Fruit fly (Drosophila melanogaster) whole organism, embryonic: ENCODE measurements around the gene UQCR-Q.

Source experiments
- Abd-B ChIP-seq: fragments of 200-800 bp; sonication (Bioruptor generic); optimal IDR thresholded peaks from 2 replicates; lab custom pipeline; 2018; ENCODE audit warnings: missing biosample characterization, mild to moderate bottlenecking, missing genetic modification characterization, moderate library complexity
- CG10267 ChIP-seq: fragments of 200-800 bp; sonication (Bioruptor generic); optimal IDR thresholded peaks from 2 replicates; lab custom pipeline; 2018; ENCODE audit warnings: missing biosample characterization, mild to moderate bottlenecking, missing genetic modification characterization, moderate library complexity
- CG10366 ChIP-seq: fragments of 200-800 bp; sonication (Bioruptor generic); IDR thresholded peaks from 2 replicates; pipeline ENCODE4 v1.3.6; 2022; ENCODE audit warnings: missing biosample characterization, missing genetic modification characterization
- CG11456 ChIP-seq: fragments of 200-800 bp; sonication (Bioruptor generic); IDR thresholded peaks from 3 replicates; pipeline ENCODE4 v1.3.6; 2022; ENCODE audit warnings: missing biosample characterization, missing genetic modification characterization
- CG11504 ChIP-seq: fragments of 200-800 bp; sonication (Bioruptor generic); optimal IDR thresholded peaks from 3 replicates; lab custom pipeline; 2019; ENCODE audit warnings: missing biosample characterization, mild to moderate bottlenecking, missing genetic modification characterization, moderate library complexity
- CG12659 ChIP-seq: fragments of 200-800 bp; sonication (Bioruptor generic); optimal IDR thresholded peaks from 3 replicates; lab custom pipeline; 2017; ENCODE audit warnings: mild to moderate bottlenecking, missing biosample characterization, missing genetic modification reagents, missing genetic modification characterization
- CG12769 ChIP-seq: fragments of 200-800 bp; sonication (Bioruptor generic); optimal IDR thresholded peaks from 2 replicates; lab custom pipeline; 2019; ENCODE audit warnings: missing biosample characterization, mild to moderate bottlenecking, missing genetic modification characterization, moderate library complexity
- CG13287 ChIP-seq: fragments of 200-800 bp; sonication (Bioruptor generic); IDR thresholded peaks from 2 replicates; pipeline ENCODE4 v1.3.6; 2022; ENCODE audit warnings: missing biosample characterization, missing genetic modification characterization; ENCODE audit not compliant: partially characterized antibody
- CG15514 ChIP-seq: fragments of 200-800 bp; sonication (Bioruptor generic); optimal IDR thresholded peaks from 3 replicates; lab custom pipeline; 2017; ENCODE audit warnings: missing biosample characterization, missing genetic modification characterization, mild to moderate bottlenecking, moderate library complexity, missing genetic modification reagents
- CG15601 ChIP-seq: fragments of 200-800 bp; sonication (Bioruptor generic); optimal IDR thresholded peaks from 3 replicates; lab custom pipeline; 2019; ENCODE audit warnings: missing biosample characterization, mild to moderate bottlenecking, missing genetic modification characterization, moderate library complexity
- CG2116 ChIP-seq: fragments of 200-800 bp; sonication (Bioruptor generic); optimal IDR thresholded peaks from 3 replicates; lab custom pipeline; 2018; ENCODE audit warnings: missing biosample characterization, mild to moderate bottlenecking, missing genetic modification characterization
- CG2129 ChIP-seq: fragments of 200-800 bp; sonication (Bioruptor generic); IDR thresholded peaks from 2 replicates; pipeline ENCODE4 v1.3.6; 2022; ENCODE audit warnings: missing biosample characterization, missing genetic modification characterization; ENCODE audit not compliant: partially characterized antibody
- CG33213 ChIP-seq: fragments of 200-800 bp; sonication (Bioruptor generic); optimal IDR thresholded peaks from 3 replicates; lab custom pipeline; 2016; ENCODE audit warnings: missing biosample characterization, missing genetic modification characterization
- CG4854 ChIP-seq: fragments of 200-800 bp; sonication (Bioruptor generic); optimal IDR thresholded peaks from 2 replicates; lab custom pipeline; 2016; ENCODE audit warnings: missing biosample characterization, missing genetic modification characterization, inconsistent platforms
- CG7928 ChIP-seq: fragments of 200-800 bp; sonication (Bioruptor generic); optimal IDR thresholded peaks from 2 replicates; lab custom pipeline; 2017; ENCODE audit warnings: missing biosample characterization, mild to moderate bottlenecking, missing genetic modification characterization
- CG8924 ChIP-seq: fragments of 200-800 bp; optimal IDR thresholded peaks from 3 replicates; lab custom pipeline; 2019; ENCODE audit warnings: missing biosample characterization, mild to moderate bottlenecking, missing genetic modification characterization, moderate library complexity
- CTCF ChIP-seq: fragments of 200-800 bp; sonication (Bioruptor generic); optimal IDR thresholded peaks from 2 replicates; lab custom pipeline; 2017; ENCODE audit warnings: missing biosample characterization, mild to moderate bottlenecking, missing genetic modification characterization, moderate library complexity
- Camta ChIP-seq: fragments of 200-800 bp; sonication (Bioruptor generic); optimal IDR thresholded peaks from 2 replicates; lab custom pipeline; 2016; ENCODE audit warnings: missing biosample characterization, missing genetic modification characterization
- CoRest ChIP-seq: fragments of 200-800 bp; sonication (Bioruptor generic); optimal IDR thresholded peaks from 3 replicates; lab custom pipeline; 2018; ENCODE audit warnings: missing biosample characterization, mild to moderate bottlenecking, missing genetic modification characterization, moderate library complexity
- Dek ChIP-seq: fragments of 200-800 bp; sonication (Bioruptor generic); optimal IDR thresholded peaks from 3 replicates; lab custom pipeline; 2019; ENCODE audit warnings: missing biosample characterization, mild to moderate bottlenecking, missing genetic modification characterization, moderate library complexity
- Doc2 ChIP-seq: fragments of 200-800 bp; sonication (Bioruptor generic); IDR thresholded peaks from 2 replicates; pipeline ENCODE4 v1.3.6; 2022; ENCODE audit warnings: missing biosample characterization, missing genetic modification characterization
- Dref ChIP-seq: fragments of 200-800 bp; sonication (Bioruptor generic); IDR thresholded peaks from 2 replicates; pipeline ENCODE4 v1.3.6; 2022; ENCODE audit warnings: missing biosample characterization, missing genetic modification characterization
- E2f2 ChIP-seq: fragments of 200-800 bp; sonication (Bioruptor generic); IDR thresholded peaks from 2 replicates; pipeline ENCODE4 v1.3.6; 2022; ENCODE audit warnings: missing biosample characterization, missing genetic modification characterization
- Ets97D ChIP-seq: fragments of 200-800 bp; sonication (Bioruptor generic); optimal IDR thresholded peaks from 3 replicates; lab custom pipeline; 2016; ENCODE audit warnings: missing biosample characterization, missing genetic modification characterization
- Fer1 ChIP-seq: fragments of 200-800 bp; sonication (Bioruptor generic); optimal IDR thresholded peaks from 2 replicates; lab custom pipeline; 2017; ENCODE audit warnings: missing biosample characterization, mild to moderate bottlenecking, missing genetic modification characterization
- Gsc ChIP-seq: fragments of 200-800 bp; sonication (Bioruptor generic); IDR thresholded peaks from 2 replicates; pipeline ENCODE4 v1.3.6; 2022; ENCODE audit warnings: missing biosample characterization, missing genetic modification characterization
- HmgZ ChIP-seq: fragments of 200-800 bp; sonication (Bioruptor generic); optimal IDR thresholded peaks from 2 replicates; lab custom pipeline; 2018; ENCODE audit warnings: missing biosample characterization, mild to moderate bottlenecking, missing genetic modification characterization
- MBD-R2 ChIP-seq: fragments of 200-800 bp; sonication (Bioruptor generic); IDR thresholded peaks from 2 replicates; pipeline ENCODE4 v1.3.6; 2022; ENCODE audit warnings: missing biosample characterization, missing genetic modification characterization
- MESR4 ChIP-seq: fragments of 200-800 bp; sonication (Bioruptor generic); optimal IDR thresholded peaks from 2 replicates; lab custom pipeline; 2018; ENCODE audit warnings: missing biosample characterization, mild to moderate bottlenecking, missing genetic modification characterization, moderate library complexity
- Myb ChIP-seq: fragments of 200-800 bp; sonication (Bioruptor generic); optimal IDR thresholded peaks from 2 replicates; lab custom pipeline; 2016; ENCODE audit warnings: missing biosample characterization, missing genetic modification characterization
- Nf-YC ChIP-seq: fragments of 200-800 bp; optimal IDR thresholded peaks from 3 replicates; lab custom pipeline; 2019; ENCODE audit warnings: missing biosample characterization, mild to moderate bottlenecking, missing genetic modification characterization, moderate library complexity
- NfI ChIP-seq: fragments of 200-800 bp; sonication (Bioruptor generic); optimal IDR thresholded peaks from 3 replicates; lab custom pipeline; 2018; ENCODE audit warnings: missing biosample characterization, mild to moderate bottlenecking, missing genetic modification characterization, moderate library complexity
- Scr ChIP-seq: fragments of 200-800 bp; sonication (Bioruptor generic); IDR thresholded peaks from 2 replicates; pipeline ENCODE4 v1.3.6; 2022; ENCODE audit warnings: missing biosample characterization, missing genetic modification characterization; ENCODE audit not compliant: partially characterized antibody
- TFAM ChIP-seq: fragments of 200-800 bp; sonication (Bioruptor generic); optimal IDR thresholded peaks from 2 replicates; lab custom pipeline; 2017; ENCODE audit warnings: missing biosample characterization, missing genetic modification characterization, inconsistent platforms
- amos ChIP-seq: fragments of 200-800 bp; sonication (Bioruptor generic); IDR thresholded peaks from 2 replicates; pipeline ENCODE4 v1.3.6; 2022; ENCODE audit warnings: missing biosample characterization, missing genetic modification characterization; ENCODE audit not compliant: partially characterized antibody
- bab2 ChIP-seq: fragments of 200-800 bp; sonication (Bioruptor generic); optimal IDR thresholded peaks from 2 replicates; lab custom pipeline; 2016; ENCODE audit warnings: missing biosample characterization, missing genetic modification characterization
- ewg ChIP-seq: fragments of 200-800 bp; sonication (Bioruptor generic); optimal IDR thresholded peaks from 3 replicates; lab custom pipeline; 2017; ENCODE audit warnings: mild to moderate bottlenecking, missing biosample characterization, missing genetic modification reagents, missing genetic modification characterization
- grau ChIP-seq: fragments of 200-800 bp; optimal IDR thresholded peaks from 3 replicates; lab custom pipeline; 2019; ENCODE audit warnings: missing biosample characterization, mild to moderate bottlenecking, missing genetic modification characterization, moderate library complexity
- hkb ChIP-seq, 2 experiments: fragments of 200-800 bp in 1 of 2; fragments of >200 bp in 1 of 2; sonication (Bioruptor generic) in 1 of 2; IDR thresholded peaks in 1 of 2; optimal IDR thresholded peaks in 1 of 2; 2 replicates each; pipeline versions ENCODE4 v1.3.6 to Lab custom; 2017 to 2022; ENCODE audit warnings: missing biosample characterization in 1 of 2, missing genetic modification characterization in 1 of 2
- knrl ChIP-seq: fragments of 200-800 bp; sonication (Bioruptor generic); IDR thresholded peaks from 3 replicates; pipeline ENCODE4 v1.3.6; 2022; ENCODE audit warnings: missing biosample characterization, missing genetic modification characterization; ENCODE audit not compliant: partially characterized antibody
- nmo ChIP-seq: fragments of 200-800 bp; sonication (Bioruptor generic); optimal IDR thresholded peaks from 2 replicates; lab custom pipeline; 2018; ENCODE audit warnings: missing biosample characterization, mild to moderate bottlenecking, missing genetic modification characterization, moderate library complexity
- pita ChIP-seq: fragments of 200-800 bp; sonication (Bioruptor generic); optimal IDR thresholded peaks from 2 replicates; lab custom pipeline; 2017; ENCODE audit warnings: missing biosample characterization, mild to moderate bottlenecking, missing genetic modification characterization
- pzg ChIP-seq: fragments of 200-800 bp; sonication (Bioruptor generic); optimal IDR thresholded peaks from 3 replicates; lab custom pipeline; 2018; ENCODE audit warnings: missing biosample characterization, mild to moderate bottlenecking, missing genetic modification characterization, moderate library complexity
- slbo ChIP-seq: fragments of 200-800 bp; sonication (Bioruptor generic); IDR thresholded peaks from 2 replicates; pipeline ENCODE4 v1.3.6; 2022; ENCODE audit warnings: missing biosample characterization, missing genetic modification characterization
- stwl ChIP-seq: fragments of 200-800 bp; sonication (Bioruptor generic); optimal IDR thresholded peaks from 3 replicates; lab custom pipeline; 2018; ENCODE audit warnings: missing biosample characterization, mild to moderate bottlenecking, missing genetic modification characterization, moderate library complexity
- sug ChIP-seq: fragments of 200-800 bp; optimal IDR thresholded peaks from 2 replicates; lab custom pipeline; 2019; ENCODE audit warnings: missing biosample characterization, mild to moderate bottlenecking, missing genetic modification characterization, moderate library complexity
- tna ChIP-seq: fragments of 200-800 bp; sonication (Bioruptor generic); IDR thresholded peaks from 2 replicates; pipeline ENCODE4 v1.3.6; 2022; ENCODE audit warnings: missing biosample characterization, missing genetic modification characterization; ENCODE audit not compliant: partially characterized antibody
- trem ChIP-seq: fragments of 200-800 bp; optimal IDR thresholded peaks from 3 replicates; lab custom pipeline; 2019; ENCODE audit warnings: missing biosample characterization, mild to moderate bottlenecking, missing genetic modification characterization, moderate library complexity
- zen ChIP-seq: fragments of 200-800 bp; sonication (Bioruptor generic); optimal IDR thresholded peaks from 3 replicates; lab custom pipeline; 2018; ENCODE audit warnings: missing biosample characterization, mild to moderate bottlenecking, missing genetic modification characterization, moderate library complexity

The UQCR-Q gene

DNA sequence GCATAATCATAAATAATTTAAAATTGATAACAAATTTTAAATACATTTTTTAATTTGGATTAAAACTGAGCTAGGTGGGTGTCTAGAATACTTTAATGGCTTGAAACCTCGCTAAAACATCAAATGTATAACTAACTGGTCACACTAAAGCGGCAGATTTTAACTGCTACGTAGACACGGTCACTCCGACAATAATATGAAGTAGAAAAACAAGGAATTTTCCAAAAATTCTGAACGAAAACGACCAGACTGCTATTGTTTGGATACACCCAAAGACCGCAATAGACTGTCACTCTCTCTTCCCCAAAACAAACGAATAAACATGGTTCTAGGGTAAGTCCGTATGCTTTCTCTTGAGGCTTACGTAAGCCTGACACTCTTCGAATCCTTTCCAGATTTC lies 8.8 kb upstream of the UQCR-Q start, which contains the start of gene QIL1:
Gene QIL1 (plus strand): TSS at position 142 of the 400 bp plus-strand sequence.
- no peak for TF ChIP-seq Camta (GFP tag; lab: Kevin White, UChicago)
- peak; percentile 29 for TF ChIP-seq grau (tag; lab: Kevin White, UChicago)
- peak; percentile 26 for TF ChIP-seq Myb
- TF ChIP-seq TFAM (GFP tag; lab: Kevin White, UChicago): no peak
- TF ChIP-seq Dek (tag; lab: Kevin White, UChicago): peak; percentile 46
- TF ChIP-seq CG15514 (GFP tag; lab: Kevin White, UChicago): peak; percentile 65
- peak; percentile 2 for TF ChIP-seq NfI (GFP tag; lab: Kevin White, UChicago)
- peak; percentile 85 for TF ChIP-seq stwl
- TF ChIP-seq CG2129 (GFP tag; lab: Robert Waterston, UW): no peak
- peak; percentile 16 for TF ChIP-seq zen
- TF ChIP-seq slbo: no peak
- no peak for TF ChIP-seq tna (GFP tag; lab: Robert Waterston, UW)
- peak; percentile 9 for TF ChIP-seq CG12769 (tag; lab: Kevin White, UChicago)
- peak; percentile 26 for TF ChIP-seq CG33213 (GFP tag; lab: Kevin White, UChicago)
- TF ChIP-seq sug (tag; lab: Kevin White, UChicago): peak; percentile 1
- TF ChIP-seq Fer1: no peak
- peak; percentile 64 for TF ChIP-seq E2f2 (GFP tag; lab: Robert Waterston, UW)
- TF ChIP-seq CoRest (tag; lab: Kevin White, UChicago): peak; percentile 42
- TF ChIP-seq Scr (GFP tag; lab: Robert Waterston, UW): peak; percentile 10; the same call in 1 of the 2 replicates
- TF ChIP-seq pzg: peak; percentile 90
- TF ChIP-seq ewg (GFP tag; lab: Kevin White, UChicago): no peak
- TF ChIP-seq knrl: peak; percentile 44; the same call in 1 of the 3 replicates
- TF ChIP-seq Nf-YC (tag; lab: Kevin White, UChicago): peak; percentile 14
- TF ChIP-seq amos (GFP tag; lab: Robert Waterston, UW): peak; percentile 31; the same call in 1 of the 2 replicates
- TF ChIP-seq Abd-B (GFP tag; lab: Kevin White, UChicago): peak; percentile 78
- no peak for TF ChIP-seq CG11456
- TF ChIP-seq CG2116 (GFP tag; lab: Kevin White, UChicago): peak; percentile 59
- peak; percentile 44; the same call in 1 of the 2 replicates for TF ChIP-seq Dref (GFP tag; lab: Robert Waterston, UW)
- TF ChIP-seq bab2: no peak
- peak; percentile 94 for TF ChIP-seq MESR4
- TF ChIP-seq Doc2 (GFP tag; lab: Robert Waterston, UW): no peak
- no peak for TF ChIP-seq CG7928 (GFP tag; lab: Kevin White, UChicago)
- TF ChIP-seq Gsc (GFP tag; lab: Robert Waterston, UW): no peak
- peak; percentile 65 for TF ChIP-seq Ets97D
- TF ChIP-seq CG15601 (tag; lab: Kevin White, UChicago): peak; percentile 35
- no peak for TF ChIP-seq CG10366 (GFP tag; lab: Robert Waterston, UW)
- TF ChIP-seq hkb (optimal IDR thresholded peaks at IDR 0.05; lab: Kevin White, UChicago): no peak
- TF ChIP-seq hkb (GFP tag; IDR thresholded peaks at IDR 0.05; lab: Robert Waterston, UW): no peak
- peak; percentile 47 for TF ChIP-seq CG12659 (GFP tag; lab: Kevin White, UChicago)
- TF ChIP-seq nmo (GFP tag; lab: Kevin White, UChicago): peak; percentile 54
- TF ChIP-seq CG11504 (tag; lab: Kevin White, UChicago): peak; percentile 35
- TF ChIP-seq CG8924: peak; percentile 28
- TF ChIP-seq trem (tag; lab: Kevin White, UChicago): peak; percentile 77
- peak; percentile 89 for TF ChIP-seq pita (GFP tag; lab: Kevin White, UChicago)
- TF ChIP-seq HmgZ (tag; lab: Kevin White, UChicago): peak; percentile 66
- TF ChIP-seq MBD-R2 (GFP tag; lab: Robert Waterston, UW): peak; percentile 61
- TF ChIP-seq CTCF (GFP tag; lab: Kevin White, UChicago): peak; percentile 61
- TF ChIP-seq CG4854 (GFP tag; lab: Kevin White, UChicago): no peak
- peak; percentile 54 for TF ChIP-seq CG10267 (tag; lab: Kevin White, UChicago)
- peak; percentile 37; the same call in 1 of the 2 replicates for TF ChIP-seq CG13287 (GFP tag; lab: Robert Waterston, UW)
